Worm (Caenorhabditis elegans): ENCODE measurements around the gene F32H5.1.

The F32H5.1 gene

DNA sequence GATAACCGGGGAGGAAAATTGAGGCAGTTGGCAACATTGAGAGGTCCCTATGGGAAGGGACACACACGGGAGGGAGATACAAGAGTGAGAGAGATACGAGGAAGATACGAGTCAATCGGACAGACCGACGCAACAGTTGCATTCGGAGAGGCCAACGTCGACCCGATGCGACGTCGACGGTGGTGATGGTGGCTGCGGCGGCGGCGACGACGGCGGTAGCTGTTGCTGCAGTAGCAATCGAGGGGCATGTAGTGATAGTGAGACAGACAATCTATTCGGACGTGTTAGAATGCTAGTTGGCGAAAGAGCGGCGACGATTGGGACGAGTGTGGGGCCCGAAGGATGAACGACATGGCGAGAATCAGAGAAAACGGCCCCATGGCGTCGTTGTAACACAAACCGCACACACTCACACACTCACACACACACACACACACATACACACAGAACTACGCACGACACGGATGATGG lies 35.5 kb upstream of the F32H5.1 start (continued):
- TF ChIP-seq mdl-1 (tag; optimal IDR thresholded peaks at IDR 0.05) (peak in 1 of 2 experiments; percentile 56), lin-13 (GFP tag; optimal IDR thresholded peaks at IDR 0.05) (no peak), dmd-6 (GFP tag; IDR thresholded peaks at IDR 0.05) (no peak), set-16 (GFP tag; IDR thresholded peaks at IDR 0.05) (peak; percentile 73), Y5F2A.4 (GFP tag; optimal IDR thresholded peaks at IDR 0.05) (no peak), lin-38 (GFP tag; IDR thresholded peaks at IDR 0.05) (no peak)

DNA sequence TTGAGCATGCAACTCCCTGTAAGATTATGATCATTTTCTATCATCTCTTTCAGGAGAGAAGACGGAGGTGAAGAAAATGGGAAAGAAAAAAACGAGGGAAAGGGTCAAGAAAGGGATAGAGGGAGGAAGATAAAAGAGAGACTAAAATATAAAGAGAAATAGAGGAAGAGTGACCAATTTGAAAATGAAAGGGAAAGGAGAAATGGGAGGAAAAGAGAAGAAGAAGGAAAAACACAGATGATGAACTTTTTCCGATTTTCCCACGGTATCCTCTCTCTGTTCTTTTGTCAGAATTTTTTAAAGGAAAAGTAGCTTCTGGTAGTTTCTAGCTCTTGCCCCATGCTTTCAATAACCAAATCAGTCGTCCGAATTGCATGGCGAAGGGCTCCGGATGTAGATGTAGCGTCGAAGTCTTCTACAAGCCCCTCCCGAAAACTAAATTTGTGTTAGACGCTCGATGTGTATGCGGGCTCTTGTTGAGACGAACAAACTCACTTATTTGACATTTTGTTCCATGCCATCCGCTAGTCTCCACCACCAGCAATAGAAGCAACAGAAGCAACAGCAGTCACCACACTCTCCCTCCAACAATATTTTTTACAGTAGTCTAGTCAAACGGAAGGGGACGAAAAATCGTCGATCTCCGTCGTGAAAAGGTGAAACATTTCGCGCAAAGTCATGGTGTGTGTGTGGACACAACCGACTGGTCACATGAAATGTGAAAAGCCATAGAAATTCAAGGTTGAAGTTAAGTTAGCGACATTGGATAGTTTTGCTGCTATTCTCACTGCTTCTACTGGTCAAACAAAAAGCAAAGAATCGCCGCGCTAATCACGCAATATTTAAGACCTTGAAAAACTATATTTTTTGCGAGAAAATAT lies 33.8 kb upstream of the F32H5.1 start, which contains the start of gene somi-1:
Gene somi-1 (minus strand): TSS at position 18 of the 881 bp plus-strand sequence.
- TF ChIP-seq ama-1 (optimal IDR thresholded peaks at IDR 0.05) (no peak), ces-1 (GFP tag; optimal IDR thresholded peaks at IDR 0.05) (peak; percentile 83), fkh-10 (GFP tag; optimal IDR thresholded peaks at IDR 0.05) (peak; percentile 57), unc-62 (GFP tag; optimal IDR thresholded peaks at IDR 0.05 in 1 of 2) (peak in 1 of 2 experiments; percentile 88), unc-62 (tag; optimal IDR thresholded peaks at IDR 0.05) (no peak), ctbp-1 (GFP tag; IDR thresholded peaks at IDR 0.05) (peak; percentile 33; the same call in 1 of the 2 replicates), nhr-28 (tag; optimal IDR thresholded peaks at IDR 0.05) (peak; percentile 47), ceh-62 (tag; optimal IDR thresholded peaks at IDR 0.05) (no peak), aha-1 (tag) (peak; percentile 7), hlh-30 (tag; optimal IDR thresholded peaks at IDR 0.05; ENCODE audit: insufficient read depth) (peak; percentile 59), mxl-3 (GFP tag; optimal IDR thresholded peaks at IDR 0.05) (peak; percentile 0)

DNA sequence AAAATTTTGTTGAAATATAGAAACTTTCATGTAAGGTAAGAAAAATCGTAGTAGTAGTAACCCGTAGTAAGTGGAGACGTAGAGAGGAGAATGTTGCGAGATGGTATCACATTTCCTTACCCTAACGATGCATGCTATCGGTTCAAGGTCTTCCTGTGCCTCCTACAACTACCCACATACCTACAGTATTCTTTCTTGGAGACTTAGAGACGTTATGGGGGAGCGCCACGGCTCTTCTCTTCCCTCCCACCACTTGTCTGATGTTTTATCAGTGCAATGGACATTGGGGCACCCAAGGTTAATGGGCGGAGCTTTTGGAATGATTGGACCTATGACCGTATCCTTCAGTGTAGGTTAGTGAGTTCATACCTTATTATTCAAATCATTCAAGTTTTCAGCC lies 33.1 kb upstream of the F32H5.1 start:
- TF ChIP-seq dmd-8 (GFP tag; IDR thresholded peaks at IDR 0.05) (0 out of 2 replicates have a peak, but pooled peaks have one; percentile 46), nhr-28 (tag; optimal IDR thresholded peaks at IDR 0.05) (peak; percentile 27), cey-2 (tag; optimal IDR thresholded peaks at IDR 0.05; ENCODE audit: borderline replicate concordance, insufficient read depth) (no peak), dve-1 (tag; optimal IDR thresholded peaks at IDR 0.05; ENCODE audit: insufficient read depth) (no peak), nhr-111 (GFP tag; optimal IDR thresholded peaks at IDR 0.05) (no peak), mxl-3 (GFP tag; optimal IDR thresholded peaks at IDR 0.05) (peak; percentile 20), ceh-32 (tag; optimal IDR thresholded peaks at IDR 0.05; ENCODE audit: poor library complexity) (no peak), hlh-30 (tag; optimal IDR thresholded peaks at IDR 0.05; ENCODE audit: insufficient read depth) (peak; percentile 21), nhr-48 (tag; optimal IDR thresholded peaks at IDR 0.05) (no peak), lsy-2 (tag; optimal IDR thresholded peaks at IDR 0.05) (peak in 1 of 2 experiments; percentile 11), set-16 (GFP tag; IDR thresholded peaks at IDR 0.05) (no peak)

DNA sequence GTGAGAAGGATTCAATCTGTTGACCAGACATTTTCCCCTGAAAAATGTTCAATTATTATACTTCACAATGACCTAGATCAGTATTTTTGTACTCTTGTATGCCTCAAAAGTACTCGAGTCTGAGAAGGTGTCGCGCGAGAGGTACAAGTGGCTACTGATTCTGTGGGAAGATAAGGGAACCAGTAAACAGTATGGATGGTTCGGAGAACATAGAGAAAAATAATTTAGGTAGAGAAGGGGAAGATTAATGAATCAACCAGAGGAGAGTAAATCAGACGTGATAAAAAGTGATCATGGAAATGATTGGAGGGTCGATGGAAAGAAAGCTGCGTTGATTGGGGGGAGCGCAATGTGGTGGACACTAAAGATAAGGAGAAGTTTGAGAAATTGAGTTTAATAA lies 31.6 kb upstream of the F32H5.1 start:
- no peak for TF ChIP-seq nhr-76 (tag; optimal IDR thresholded peaks at IDR 0.05)
- no peak for TF ChIP-seq mdt-29 (GFP tag; IDR thresholded peaks at IDR 0.05)
- no peak for TF ChIP-seq hmg-1.1 (GFP tag; IDR thresholded peaks at IDR 0.05)
- no peak for TF ChIP-seq zag-1 (tag; optimal IDR thresholded peaks at IDR 0.05)
- no peak for TF ChIP-seq nhr-77 (tag; optimal IDR thresholded peaks at IDR 0.05)
- TF ChIP-seq pqm-1 (tag; optimal IDR thresholded peaks at IDR 0.05): no peak
- no peak for TF ChIP-seq daf-16 (GFP tag; optimal IDR thresholded peaks at IDR 0.05)
- no peak for TF ChIP-seq daf-16 (tag; optimal IDR thresholded peaks at IDR 0.05)
- no peak for TF ChIP-seq ztf-11 (tag; optimal IDR thresholded peaks at IDR 0.05)
- no peak for TF ChIP-seq duxl-1 (tag; optimal IDR thresholded peaks at IDR 0.05; ENCODE audit: poor library complexity)
- no peak for TF ChIP-seq unc-39 (tag; optimal IDR thresholded peaks at IDR 0.05)
- TF ChIP-seq mxl-3 (GFP tag; optimal IDR thresholded peaks at IDR 0.05): no peak
- TF ChIP-seq F10B5.3 (tag; optimal IDR thresholded peaks at IDR 0.05): no peak
- no peak for TF ChIP-seq ctbp-1 (GFP tag; IDR thresholded peaks at IDR 0.05)
- peak; percentile 77 for TF ChIP-seq nhr-28 (tag; optimal IDR thresholded peaks at IDR 0.05)
- no peak for TF ChIP-seq ceh-44 (GFP tag; IDR thresholded peaks at IDR 0.05)
- no peak for TF ChIP-seq mxl-2 (GFP tag; conservative IDR thresholded peaks at IDR 0.05)
- no peak for TF ChIP-seq gei-8 (GFP tag; optimal IDR thresholded peaks at IDR 0.05)
- TF ChIP-seq daf-8 (GFP tag; IDR thresholded peaks at IDR 0.05): no peak
- TF ChIP-seq F37D6.2 (tag; optimal IDR thresholded peaks at IDR 0.05): no peak
- peak; percentile 25 for TF ChIP-seq nhr-25 (tag; optimal IDR thresholded peaks at IDR 0.05; ENCODE audit: borderline replicate concordance, insufficient read depth)
- no peak for TF ChIP-seq zfp-3 (GFP tag; conservative IDR thresholded peaks at IDR 0.05)
- TF ChIP-seq mep-1 (tag; optimal IDR thresholded peaks at IDR 0.05): peak; percentile 2

Data from whole organism, L4 larva.